Worm (Caenorhabditis elegans): ENCODE measurements around the gene C13F10.7.

ce11 chrV:7224947-7225346, 1.9 kb upstream of the C13F10.7 start, which contains the start of gene fkb-3:
- no peak for TF ChIP-seq nhr-11 (tag; optimal IDR thresholded peaks at IDR 0.05)
- no peak for TF ChIP-seq aly-2 (tag; optimal IDR thresholded peaks at IDR 0.05)
- TF ChIP-seq ZK546.5 (tag; optimal IDR thresholded peaks at IDR 0.05), result no peak
- TF ChIP-seq ztf-11 (tag; optimal IDR thresholded peaks at IDR 0.05), result no peak
- no peak for TF ChIP-seq nhr-12 (tag; optimal IDR thresholded peaks at IDR 0.05)
- no peak for TF ChIP-seq R02D3.7 (tag; optimal IDR thresholded peaks at IDR 0.05)
- TF ChIP-seq ama-1 (optimal IDR thresholded peaks at IDR 0.05), result no peak
- no peak for TF ChIP-seq blmp-1 (tag; optimal IDR thresholded peaks at IDR 0.05; ENCODE audit: insufficient read depth)
- no peak for TF ChIP-seq nhr-77 (tag; optimal IDR thresholded peaks at IDR 0.05)
- no peak for TF ChIP-seq snpc-4 (tag; optimal IDR thresholded peaks at IDR 0.05)
